Worm (Caenorhabditis elegans) whole organism, late embryonic: ENCODE measurements around the gene catp-6.

Source experiments
- ama-1 ChIP-seq: fragments of 150-350 bp; optimal IDR thresholded peaks from 2 replicates; lab custom pipeline; 2014
- rnt-1 ChIP-seq: sonication (generic microtip); optimal IDR thresholded peaks from 2 replicates; lab custom pipeline; 2016; ENCODE audit warnings: missing genetic modification characterization, missing compliant biosample characterization
- sox-4 ChIP-seq: sonication (generic microtip); optimal IDR thresholded peaks from 2 replicates; lab custom pipeline; 2017; ENCODE audit warnings: mild to moderate bottlenecking, missing genetic modification characterization, inconsistent platforms, missing compliant biosample characterization
- ztf-16 ChIP-seq: sonication (generic microtip); optimal IDR thresholded peaks from 2 replicates; lab custom pipeline; 2017; ENCODE audit warnings: missing genetic modification characterization, missing compliant biosample characterization

DNA sequence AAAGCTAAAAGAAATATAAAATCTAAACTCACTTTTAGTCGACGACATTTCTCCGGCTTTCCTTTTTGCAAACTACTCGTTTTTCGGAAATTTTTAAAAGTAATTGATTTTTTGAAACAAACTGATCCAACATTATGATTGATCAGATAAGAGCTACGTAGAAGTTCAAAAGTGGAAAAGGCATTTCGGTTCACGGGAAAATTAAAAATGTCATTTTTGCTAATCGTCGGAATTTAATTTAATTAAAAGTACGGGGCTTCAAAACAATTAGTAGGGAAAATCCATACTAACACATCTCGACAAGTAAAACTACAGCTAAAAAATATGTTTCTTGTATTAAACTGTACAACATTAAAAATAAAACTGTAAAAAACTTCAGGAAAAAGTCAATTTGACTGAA, 25.2 kb upstream of the catp-6 start, which contains the start of gene K07F5.8:
- TF ChIP-seq ztf-16 (tag; lab: Kevin White, UChicago) (no peak), sox-4 (tag; lab: Kevin White, UChicago) (no peak), ama-1 (lab: Kevin White, UChicago) (no peak), rnt-1 (tag; lab: Kevin White, UChicago) (no peak)
